Worm (Caenorhabditis elegans) whole organism, young adult: Measurements from ENCODE around the gene R13H4.6.

Experiments
- B0261.1 ChIP-seq: sonication (generic microtip); optimal IDR thresholded peaks from 2 replicates; lab custom pipeline; 2016; ENCODE audit warnings: mild to moderate bottlenecking, missing genetic modification characterization, moderate library complexity, missing compliant biosample characterization
- B0336.3 ChIP-seq: fragments of 200-800 bp; sonication (Bioruptor generic); IDR thresholded peaks from 2 replicates; pipeline ENCODE4 v1.3.6; 2022; ENCODE audit warnings: missing genetic modification characterization, missing compliant biosample characterization
- C06A6.2 ChIP-seq: fragments of 200-800 bp; sonication (Bioruptor generic); conservative IDR thresholded peaks from 2 replicates; pipeline ENCODE4 v1.3.6; 2022; ENCODE audit warnings: missing genetic modification characterization, missing compliant biosample characterization
- D2030.7 ChIP-seq: fragments of 200-800 bp; sonication (Bioruptor generic); IDR thresholded peaks from 2 replicates; pipeline ENCODE4 v1.3.6; 2022; ENCODE audit warnings: missing genetic modification reagents, missing genetic modification characterization, missing compliant biosample characterization
- K12H6.12 ChIP-seq: fragments of 200-800 bp; sonication (Bioruptor generic); optimal IDR thresholded peaks from 2 replicates; lab custom pipeline; 2018; ENCODE audit warnings: mild to moderate bottlenecking, missing genetic modification characterization, missing compliant biosample characterization
- Y53F4B.3 ChIP-seq: fragments of 200-800 bp; sonication (Bioruptor generic); IDR thresholded peaks from 2 replicates; pipeline ENCODE4 v1.3.6; 2022; ENCODE audit warnings: missing genetic modification reagents, missing genetic modification characterization, missing compliant biosample characterization
- Y67H2A.10 ChIP-seq: fragments of 200-800 bp; sonication (Bioruptor generic); conservative IDR thresholded peaks from 2 replicates; pipeline ENCODE4 v1.3.6; 2022; ENCODE audit warnings: missing genetic modification reagents, missing genetic modification characterization, missing compliant biosample characterization
- Y79H2A.3 ChIP-seq: fragments of 200-800 bp; sonication (Bioruptor generic); conservative IDR thresholded peaks from 2 replicates; pipeline ENCODE4 v1.3.6; 2022; ENCODE audit warnings: missing genetic modification reagents, missing genetic modification characterization, missing compliant biosample characterization
- Y95B8A.8 ChIP-seq: fragments of 200-800 bp; sonication (Bioruptor generic); IDR thresholded peaks from 2 replicates; pipeline ENCODE4 v1.3.6; 2022; ENCODE audit warnings: missing genetic modification reagents, missing genetic modification characterization, missing compliant biosample characterization
- akir-1 ChIP-seq: fragments of 200-800 bp; sonication (Bioruptor generic); optimal IDR thresholded peaks from 2 replicates; lab custom pipeline; 2018; ENCODE audit warnings: mild to moderate bottlenecking, missing genetic modification characterization, moderate library complexity, missing compliant biosample characterization
- ama-1 ChIP-seq, 3 experiments: fragments of 150-350 bp in 1 of 3; sonication (generic microtip) in 2 of 3; optimal IDR thresholded peaks; 2 replicates each; lab custom pipeline; 2014 to 2018; ENCODE audit warnings: missing biosample characterization in 2 of 3, missing genetic modification characterization in 2 of 3, missing genetic modification reagents in 2 of 3
- atf-7 ChIP-seq: sonication (generic microtip); optimal IDR thresholded peaks from 2 replicates; lab custom pipeline; 2017; ENCODE audit warnings: mild to moderate bottlenecking, missing genetic modification characterization, missing compliant biosample characterization
- attf-3 ChIP-seq: fragments of 200-800 bp; sonication (Bioruptor generic); conservative IDR thresholded peaks from 2 replicates; pipeline ENCODE4 v1.3.6; 2022; ENCODE audit warnings: missing genetic modification reagents, missing genetic modification characterization, missing compliant biosample characterization
- attf-5 ChIP-seq: fragments of 200-800 bp; sonication (Bioruptor generic); optimal IDR thresholded peaks from 2 replicates; lab custom pipeline; 2018; ENCODE audit warnings: mild to moderate bottlenecking, missing genetic modification characterization, missing compliant biosample characterization
- bed-2 ChIP-seq: fragments of 200-800 bp; sonication (Bioruptor generic); IDR thresholded peaks from 2 replicates; pipeline ENCODE4 v1.3.6; 2022; ENCODE audit warnings: missing genetic modification reagents, missing genetic modification characterization, missing compliant biosample characterization
- ccch-3 ChIP-seq: fragments of 200-800 bp; sonication (Bioruptor generic); optimal IDR thresholded peaks from 2 replicates; lab custom pipeline; 2018; ENCODE audit warnings: mild to moderate bottlenecking, missing genetic modification characterization, missing compliant biosample characterization
- ceh-58 ChIP-seq: fragments of 200-800 bp; sonication (Bioruptor generic); IDR thresholded peaks from 2 replicates; pipeline ENCODE4 v1.3.6; 2022; ENCODE audit warnings: missing genetic modification characterization, missing compliant biosample characterization
- ceh-91 ChIP-seq: fragments of 200-800 bp; sonication (Bioruptor generic); IDR thresholded peaks from 2 replicates; pipeline ENCODE4 v1.3.6; 2022; ENCODE audit warnings: missing genetic modification reagents, missing genetic modification characterization, missing compliant biosample characterization
- die-1 ChIP-seq: sonication (generic microtip); optimal IDR thresholded peaks from 2 replicates; lab custom pipeline; 2016; ENCODE audit warnings: missing genotype, mild to moderate bottlenecking, missing genetic modification characterization, missing compliant biosample characterization
- dox-1 ChIP-seq: fragments of 200-800 bp; sonication (Bioruptor generic); IDR thresholded peaks from 2 replicates; pipeline ENCODE4 v1.3.6; 2022; ENCODE audit warnings: missing genetic modification reagents, missing genetic modification characterization, missing compliant biosample characterization
- hlh-12 ChIP-seq: sonication (generic microtip); optimal IDR thresholded peaks from 2 replicates; lab custom pipeline; 2016; ENCODE audit warnings: missing genetic modification characterization, missing compliant biosample characterization
- hlh-26 ChIP-seq: fragments of 200-800 bp; sonication (Bioruptor generic); conservative IDR thresholded peaks from 2 replicates; pipeline ENCODE4 v1.3.6; 2022; ENCODE audit warnings: missing genetic modification reagents, missing genetic modification characterization, missing compliant biosample characterization
- hsf-1 ChIP-seq: fragments of 200-800 bp; sonication (Bioruptor generic); IDR thresholded peaks from 2 replicates; pipeline ENCODE4 v1.3.6; 2022; ENCODE audit warnings: missing genetic modification reagents, missing genetic modification characterization, missing compliant biosample characterization
- lag-1 ChIP-seq: fragments of 200-800 bp; sonication (Bioruptor generic); IDR thresholded peaks from 2 replicates; pipeline ENCODE4 v1.3.6; 2022; ENCODE audit warnings: missing genetic modification reagents, missing genetic modification characterization, missing compliant biosample characterization
- madf-3 ChIP-seq: fragments of 200-800 bp; sonication (Bioruptor generic); IDR thresholded peaks from 2 replicates; pipeline ENCODE4 v1.3.6; 2022; ENCODE audit warnings: missing genetic modification reagents, missing genetic modification characterization, missing compliant biosample characterization
- mel-28 ChIP-seq: sonication (generic microtip); optimal IDR thresholded peaks from 2 replicates; lab custom pipeline; 2016; ENCODE audit warnings: borderline replicate concordance, mild to moderate bottlenecking, missing genetic modification characterization, missing compliant biosample characterization
- mes-4 ChIP-seq: sonication (generic microtip); optimal IDR thresholded peaks from 2 replicates; lab custom pipeline; 2016; ENCODE audit warnings: missing genotype, missing genetic modification characterization, missing compliant biosample characterization
- nfyb-1 ChIP-seq: fragments of 200-800 bp; sonication (Bioruptor generic); IDR thresholded peaks from 2 replicates; pipeline ENCODE4 v1.3.6; 2022; ENCODE audit warnings: missing genetic modification reagents, missing genetic modification characterization, missing compliant biosample characterization
- nhr-120 ChIP-seq: fragments of 200-800 bp; sonication (Bioruptor generic); IDR thresholded peaks from 2 replicates; pipeline ENCODE4 v1.3.6; 2022; ENCODE audit warnings: missing genetic modification characterization, missing compliant biosample characterization
- nhr-27 ChIP-seq: fragments of 200-800 bp; sonication (Bioruptor generic); optimal IDR thresholded peaks from 2 replicates; lab custom pipeline; 2018; ENCODE audit warnings: mild to moderate bottlenecking, missing genetic modification characterization, moderate library complexity, missing compliant biosample characterization
- nhr-80 ChIP-seq: sonication (generic microtip); optimal IDR thresholded peaks from 2 replicates; lab custom pipeline; 2016; ENCODE audit warnings: missing genetic modification characterization, missing compliant biosample characterization
- pbrm-1 ChIP-seq: fragments of 200-800 bp; sonication (Bioruptor generic); IDR thresholded peaks from 2 replicates; pipeline ENCODE4 v1.3.6; 2022; ENCODE audit warnings: missing genetic modification reagents, missing genetic modification characterization, missing compliant biosample characterization
- rcor-1 ChIP-seq: fragments of 200-800 bp; sonication (Bioruptor generic); IDR thresholded peaks from 2 replicates; pipeline ENCODE4 v1.3.6; 2022; ENCODE audit warnings: missing genetic modification reagents, missing genetic modification characterization, missing compliant biosample characterization
- rec-8 ChIP-seq, 2 experiments: sonication (generic microtip); optimal IDR thresholded peaks; 2 replicates each; lab custom pipeline; 2016; ENCODE audit warnings: mild to moderate bottlenecking in 2 of 2, missing genetic modification characterization in 2 of 2, missing genetic modification reagents in 2 of 2, missing genotype in 2 of 2, missing biosample characterization in 1 of 2, missing compliant biosample characterization in 1 of 2, moderate library complexity in 1 of 2
- sdz-38 ChIP-seq: sonication (generic microtip); optimal IDR thresholded peaks from 2 replicates; lab custom pipeline; 2016; ENCODE audit warnings: missing genotype, missing genetic modification characterization, missing compliant biosample characterization
- sea-2 ChIP-seq: fragments of 200-800 bp; sonication (Bioruptor generic); IDR thresholded peaks from 2 replicates; pipeline ENCODE4 v1.3.6; 2022; ENCODE audit warnings: missing genetic modification characterization, missing compliant biosample characterization
- snpc-1.1 ChIP-seq: sonication (generic microtip); optimal IDR thresholded peaks from 2 replicates; lab custom pipeline; 2017; ENCODE audit warnings: missing genetic modification characterization, mild to moderate bottlenecking, missing compliant biosample characterization, antibody characterized with exemption, moderate library complexity, missing genotype, missing genetic modification reagents; ENCODE audit not compliant: insufficient read depth
- snpc-3.4 ChIP-seq: sonication (generic microtip); optimal IDR thresholded peaks from 2 replicates; lab custom pipeline; 2017; ENCODE audit warnings: missing genetic modification characterization, mild to moderate bottlenecking, missing compliant biosample characterization, antibody characterized with exemption, moderate library complexity, missing genotype, missing genetic modification reagents
- tbx-9 ChIP-seq: sonication (generic microtip); optimal IDR thresholded peaks from 2 replicates; lab custom pipeline; 2016; ENCODE audit warnings: borderline replicate concordance, missing genetic modification characterization, inconsistent platforms, missing compliant biosample characterization
- tlf-1 ChIP-seq: fragments of 200-800 bp; sonication (Bioruptor generic); optimal IDR thresholded peaks from 2 replicates; lab custom pipeline; 2018; ENCODE audit warnings: mild to moderate bottlenecking, missing genetic modification characterization, missing compliant biosample characterization
- unc-130 ChIP-seq: sonication (generic microtip); optimal IDR thresholded peaks from 2 replicates; lab custom pipeline; 2016; ENCODE audit warnings: missing genetic modification reagents, missing genetic modification characterization, missing compliant biosample characterization
- unc-62 ChIP-seq: fragments of 150-350 bp; optimal IDR thresholded peaks from 2 replicates; lab custom pipeline; 2014; ENCODE audit warnings: missing biosample characterization, missing genetic modification reagents, missing genetic modification characterization
- xnd-1 ChIP-seq: sonication (generic microtip); optimal IDR thresholded peaks from 2 replicates; lab custom pipeline; 2016; ENCODE audit warnings: missing genotype, missing genetic modification reagents, missing genetic modification characterization, missing compliant biosample characterization
- ztf-25 ChIP-seq: fragments of 200-800 bp; sonication (Bioruptor generic); IDR thresholded peaks from 2 replicates; pipeline ENCODE4 v1.3.6; 2022; ENCODE audit warnings: missing genetic modification reagents, missing genetic modification characterization, missing compliant biosample characterization

Gene R13H4.6

DNA sequence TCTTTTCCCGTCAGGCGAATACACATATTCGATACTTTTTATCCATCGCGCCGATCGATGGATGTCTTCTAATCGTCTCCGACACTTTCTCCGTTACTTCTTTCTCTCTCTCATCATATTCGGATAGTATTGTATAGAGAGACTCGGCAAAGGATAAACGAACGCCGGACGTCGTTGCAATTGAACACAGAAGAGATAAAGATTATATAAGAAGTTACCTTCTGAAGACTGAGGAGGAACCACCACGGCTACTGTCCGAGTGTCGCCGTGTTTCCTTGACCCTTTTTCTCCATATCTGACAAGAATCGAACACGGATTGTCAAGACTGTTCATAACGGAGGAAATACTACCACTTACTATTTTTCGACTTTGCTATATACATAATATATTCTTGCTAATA, 36.2 kb downstream of the R13H4.6 start, which contains the start of gene sma-1:
Gene sma-1, plus strand, starts transcription at position 301 of the 400 bp plus-strand sequence.
- no peak for TF ChIP-seq rec-8 (tag; optimal IDR thresholded peaks at IDR 0.05; lab: Kevin White, UChicago)
- TF ChIP-seq hsf-1 = no peak
- TF ChIP-seq ceh-58 = no peak
- TF ChIP-seq tlf-1 = no peak
- TF ChIP-seq tbx-9 (tag; lab: Kevin White, UChicago) = no peak
- TF ChIP-seq Y79H2A.3 (GFP tag; lab: Robert Waterston, UW) = no peak
- no peak for TF ChIP-seq nfyb-1 (GFP tag; lab: Robert Waterston, UW)
- no peak for TF ChIP-seq unc-130 (GFP tag; lab: Kevin White, UChicago)
- TF ChIP-seq attf-3 (GFP tag; lab: Robert Waterston, UW) = no peak
- no peak for TF ChIP-seq ama-1 (optimal IDR thresholded peaks at IDR 0.05; lab: Kevin White, UChicago)
- no peak for TF ChIP-seq ama-1 (GFP tag; optimal IDR thresholded peaks at IDR 0.05; lab: Kevin White, UChicago)

DNA sequence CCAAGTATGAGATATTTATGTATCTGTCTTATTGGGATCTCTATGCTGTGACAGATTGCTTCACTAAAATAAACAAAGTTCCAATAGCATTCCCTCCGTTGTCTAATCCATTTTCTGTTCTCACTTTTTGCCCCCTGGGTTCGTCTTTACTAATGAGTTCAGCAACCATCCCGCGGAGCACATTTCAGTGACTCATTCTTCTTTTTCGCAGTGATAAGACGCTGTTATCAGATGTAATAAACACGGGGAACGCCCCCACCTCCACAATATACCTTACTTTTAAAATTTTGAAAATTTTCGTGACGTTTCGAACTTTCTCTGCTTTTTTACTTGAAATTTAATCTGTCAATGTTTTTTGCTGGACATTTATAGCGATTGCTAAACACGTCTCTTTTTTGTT, 37.2 kb downstream of the R13H4.6 start:
- TF ChIP-seq akir-1 = no peak
- TF ChIP-seq hlh-26 (GFP tag; lab: Robert Waterston, UW) = no peak
- no peak for TF ChIP-seq bed-2 (GFP tag; lab: Robert Waterston, UW)
- peak; percentile 67 for TF ChIP-seq nhr-80 (tag; lab: Kevin White, UChicago)
- TF ChIP-seq lag-1 (GFP tag; lab: Robert Waterston, UW) = no peak

DNA sequence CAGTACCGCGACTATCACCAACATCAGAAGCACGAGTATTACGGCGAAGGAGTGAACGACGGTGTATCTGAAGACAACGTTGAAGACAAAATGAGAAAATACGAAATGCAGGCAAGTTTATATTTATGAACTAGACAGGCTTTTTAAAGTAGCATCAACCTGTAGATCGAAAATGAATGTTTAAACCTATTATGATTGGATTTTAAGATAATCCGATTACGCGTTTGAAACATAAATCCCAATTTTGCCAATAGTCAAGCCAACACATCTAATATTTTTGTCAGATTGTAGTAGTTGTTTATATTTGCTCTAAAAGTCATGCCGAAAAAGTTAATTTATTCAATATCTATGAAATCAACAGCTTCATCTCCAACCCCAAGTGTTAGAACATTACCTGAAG, 38.3 kb downstream of the R13H4.6 start:
- TF ChIP-seq snpc-3.4 (tag; lab: Kevin White, UChicago) (no peak), mes-4 (tag; lab: Kevin White, UChicago) (no peak), C06A6.2 (GFP tag; lab: Robert Waterston, UW) (no peak), unc-130 (GFP tag; lab: Kevin White, UChicago) (no peak), D2030.7 (no peak), madf-3 (GFP tag; lab: Robert Waterston, UW) (no peak), nhr-27 (tag; lab: Kevin White, UChicago) (no peak), rcor-1 (GFP tag; lab: Robert Waterston, UW) (no peak), B0336.3 (GFP tag; lab: Robert Waterston, UW) (no peak), K12H6.12 (tag; lab: Kevin White, UChicago) (no peak), Y67H2A.10 (GFP tag; lab: Robert Waterston, UW) (no peak), unc-62 (no peak), nhr-120 (GFP tag; lab: Robert Waterston, UW) (no peak), ccch-3 (GFP tag; lab: Kevin White, UChicago) (no peak), mel-28 (no peak), Y53F4B.3 (GFP tag; lab: Robert Waterston, UW) (no peak), Y95B8A.8 (no peak), dox-1 (GFP tag; lab: Robert Waterston, UW) (no peak)

ce11 chrV:11902161-11902560, 39.2 kb downstream of the R13H4.6 start:
- no peak for TF ChIP-seq hlh-12 (tag; lab: Kevin White, UChicago)
- TF ChIP-seq mes-4 (tag; lab: Kevin White, UChicago) = no peak
- TF ChIP-seq atf-7 (tag; lab: Kevin White, UChicago) = no peak
- no peak for TF ChIP-seq ceh-91
- TF ChIP-seq sea-2 = no peak
- TF ChIP-seq B0261.1 (tag; lab: Kevin White, UChicago) = no peak
- TF ChIP-seq die-1 (tag; lab: Kevin White, UChicago) = no peak
- TF ChIP-seq dox-1 (GFP tag; lab: Robert Waterston, UW) = no peak
- TF ChIP-seq attf-5 (GFP tag; lab: Kevin White, UChicago) = no peak
- TF ChIP-seq xnd-1 (tag; lab: Kevin White, UChicago) = no peak
- TF ChIP-seq snpc-1.1 (tag; lab: Kevin White, UChicago) = no peak
- no peak for TF ChIP-seq sdz-38 (tag; lab: Kevin White, UChicago)
- TF ChIP-seq pbrm-1 (GFP tag; lab: Robert Waterston, UW) = no peak
- TF ChIP-seq ccch-3 (GFP tag; lab: Kevin White, UChicago) = no peak
- TF ChIP-seq ztf-25 = no peak
- TF ChIP-seq tbx-9 (tag; lab: Kevin White, UChicago) = no peak
